Fruit fly (Drosophila melanogaster) whole organism, wandering third instar larva: ENCODE results near the gene Ccdc85.

Experiments
- Abd-B ChIP-seq: fragments of >200 bp; optimal IDR thresholded peaks from 2 replicates; lab custom pipeline; 2017; ENCODE audit warnings: missing biosample characterization, missing genetic modification characterization
- CG32264 ChIP-seq: fragments of 200-800 bp; sonication (Bioruptor generic); optimal IDR thresholded peaks from 2 replicates; lab custom pipeline; 2016; ENCODE audit warnings: missing biosample characterization, missing genetic modification characterization
- CG9705 ChIP-seq: fragments of 200-800 bp; sonication (Bioruptor generic); optimal IDR thresholded peaks from 2 replicates; lab custom pipeline; 2018; ENCODE audit warnings: missing biosample characterization, mild to moderate bottlenecking, missing genetic modification characterization
- CrebA ChIP-seq: fragments of 200-800 bp; sonication (Bioruptor generic); optimal IDR thresholded peaks from 2 replicates; lab custom pipeline; 2016; ENCODE audit warnings: missing biosample characterization, mild to moderate bottlenecking, missing genetic modification characterization, borderline replicate concordance
- Dfd ChIP-seq: fragments of >200 bp; optimal IDR thresholded peaks from 2 replicates; lab custom pipeline; 2017; ENCODE audit warnings: missing biosample characterization, missing genetic modification characterization
- Dif ChIP-seq: fragments of 200-275, 200-300 bp; sonication (Bioruptor generic); optimal IDR thresholded peaks from 2 replicates; lab custom pipeline; 2018; ENCODE audit warnings: missing biosample characterization, missing genetic modification characterization; ENCODE audit not compliant: partially characterized antibody
- GATAd ChIP-seq: sonication (Bioruptor generic); optimal IDR thresholded peaks from 2 replicates; lab custom pipeline; 2016; ENCODE audit warnings: missing biosample characterization, missing genetic modification characterization
- HLH106 ChIP-seq: fragments of 200-800 bp; optimal IDR thresholded peaks from 3 replicates; lab custom pipeline; 2019; ENCODE audit warnings: missing biosample characterization, mild to moderate bottlenecking, missing genetic modification characterization, moderate library complexity
- Hnf4 ChIP-seq: fragments of 200-800 bp; sonication (Bioruptor generic); optimal IDR thresholded peaks from 2 replicates; lab custom pipeline; 2016; ENCODE audit warnings: missing biosample characterization, mild to moderate bottlenecking, missing genetic modification characterization
- Hr78 ChIP-seq: fragments of >200 bp; optimal IDR thresholded peaks from 2 replicates; lab custom pipeline; 2017; ENCODE audit warnings: missing biosample characterization, missing genetic modification characterization
- Hr83 ChIP-seq: fragments of 200-300 bp; sonication (Bioruptor generic); optimal IDR thresholded peaks from 2 replicates; lab custom pipeline; 2016; ENCODE audit warnings: missing biosample characterization, mild to moderate bottlenecking, missing genetic modification characterization, moderate library complexity; ENCODE audit not compliant: poor library complexity, severe bottlenecking
- Jra ChIP-seq: sonication (Bioruptor generic); optimal IDR thresholded peaks from 2 replicates; lab custom pipeline; 2016; ENCODE audit warnings: missing biosample characterization, missing genetic modification characterization
- Mio ChIP-seq: sonication (Bioruptor generic); optimal IDR thresholded peaks from 2 replicates; lab custom pipeline; 2016; ENCODE audit warnings: missing biosample characterization, missing genetic modification characterization
- Myc ChIP-seq: fragments of >200 bp; optimal IDR thresholded peaks from 2 replicates; lab custom pipeline; 2017
- N ChIP-seq: fragments of >200 bp; optimal IDR thresholded peaks from 2 replicates; lab custom pipeline; 2018; ENCODE audit warnings: missing biosample characterization, missing external identifiers, missing genetic modification characterization
- OdsH ChIP-seq: fragments of 200-800 bp; sonication (Bioruptor generic); optimal IDR thresholded peaks from 2 replicates; lab custom pipeline; 2016; ENCODE audit warnings: missing biosample characterization, mild to moderate bottlenecking, missing genetic modification characterization
- Rel ChIP-seq, 2 experiments: fragments of 200-800 bp; sonication (Bioruptor generic) in 1 of 2; optimal IDR thresholded peaks; 2 replicates in 1 of 2; 3 replicates in 1 of 2; lab custom pipeline; 2016 to 2019; ENCODE audit warnings: mild to moderate bottlenecking in 2 of 2, missing biosample characterization in 2 of 2, missing genetic modification characterization in 2 of 2, moderate library complexity in 1 of 2
- Sp1 ChIP-seq: fragments of 200-800 bp; sonication (Bioruptor generic); optimal IDR thresholded peaks from 3 replicates; lab custom pipeline; 2019; ENCODE audit warnings: missing biosample characterization, mild to moderate bottlenecking, missing genetic modification characterization, moderate library complexity
- Vsx2 ChIP-seq: fragments of 200-300, 225-300 bp; sonication (Bioruptor generic); optimal IDR thresholded peaks from 2 replicates; lab custom pipeline; 2018; ENCODE audit warnings: missing biosample characterization, missing genetic modification characterization; ENCODE audit not compliant: partially characterized antibody
- br ChIP-seq: fragments of 200-800 bp; sonication (Bioruptor generic); optimal IDR thresholded peaks from 2 replicates; lab custom pipeline; 2016; ENCODE audit warnings: missing biosample characterization, missing genetic modification characterization
- brk ChIP-seq: fragments of 200-800 bp; sonication (Bioruptor generic); optimal IDR thresholded peaks from 2 replicates; lab custom pipeline; 2016; ENCODE audit warnings: missing biosample characterization, mild to moderate bottlenecking, missing genetic modification characterization
- dl ChIP-seq, 2 experiments: fragments of 175-275, 200-275 bp in 1 of 2; fragments of 200-275 bp in 1 of 2; sonication (Bioruptor generic); optimal IDR thresholded peaks; lab custom pipeline; 2018; ENCODE audit warnings: mild to moderate bottlenecking in 2 of 2, missing biosample characterization in 2 of 2, missing genetic modification characterization in 2 of 2, moderate library complexity in 2 of 2; ENCODE audit not compliant: partially characterized antibody in 2 of 2, insufficient read depth in 1 of 2
- dmrt93B ChIP-seq: fragments of 200-800 bp; sonication (Bioruptor generic); optimal IDR thresholded peaks from 2 replicates; lab custom pipeline; 2018; ENCODE audit warnings: missing biosample characterization, mild to moderate bottlenecking, missing genetic modification characterization
- dsf ChIP-seq: sonication (Bioruptor generic); optimal IDR thresholded peaks from 2 replicates; lab custom pipeline; 2016; ENCODE audit warnings: missing biosample characterization, missing genetic modification characterization, borderline replicate concordance
- ey ChIP-seq: fragments of 200-800 bp; sonication (Bioruptor generic); optimal IDR thresholded peaks from 2 replicates; lab custom pipeline; 2016; ENCODE audit warnings: missing biosample characterization, missing genetic modification characterization
- foxo ChIP-seq, 2 experiments: fragments of 200-800 bp; sonication (Bioruptor generic); optimal IDR thresholded peaks; 2 replicates in 1 of 2; 3 replicates in 1 of 2; lab custom pipeline; 2016 to 2017; ENCODE audit warnings: missing biosample characterization in 2 of 2, missing genetic modification characterization in 2 of 2
- fru ChIP-seq: fragments of 200-800 bp; sonication (Bioruptor generic); optimal IDR thresholded peaks from 3 replicates; lab custom pipeline; 2016; ENCODE audit warnings: missing biosample characterization, mild to moderate bottlenecking, missing genetic modification characterization
- h ChIP-seq: fragments of 200-800 bp; sonication (Bioruptor generic); optimal IDR thresholded peaks from 3 replicates; lab custom pipeline; 2016; ENCODE audit warnings: missing biosample characterization, mild to moderate bottlenecking, missing genetic modification characterization
- jim ChIP-seq: fragments of 175-275, 200-325 bp; sonication (Bioruptor generic); optimal IDR thresholded peaks from 2 replicates; lab custom pipeline; 2016; ENCODE audit warnings: missing biosample characterization, mild to moderate bottlenecking, missing genetic modification characterization
- lola ChIP-seq: fragments of >200 bp; optimal IDR thresholded peaks from 2 replicates; lab custom pipeline; 2017; ENCODE audit warnings: missing biosample characterization, missing genetic modification characterization
- pan ChIP-seq: fragments of >200 bp; optimal IDR thresholded peaks from 2 replicates; lab custom pipeline; 2017
- psq ChIP-seq: fragments of 200-800 bp; sonication (Bioruptor generic); optimal IDR thresholded peaks from 3 replicates; lab custom pipeline; 2017; ENCODE audit warnings: missing biosample characterization, mild to moderate bottlenecking, missing genetic modification characterization, moderate library complexity
- rgr ChIP-seq: fragments of 200-800 bp; sonication (Bioruptor generic); optimal IDR thresholded peaks from 3 replicates; lab custom pipeline; 2016; ENCODE audit warnings: missing biosample characterization, mild to moderate bottlenecking, missing genetic modification characterization
- sage ChIP-seq: fragments of 200-800 bp; sonication (Bioruptor generic); optimal IDR thresholded peaks from 2 replicates; lab custom pipeline; 2016; ENCODE audit warnings: missing biosample characterization, mild to moderate bottlenecking, missing genetic modification characterization
- sv ChIP-seq: fragments of 200-800 bp; sonication (Bioruptor generic); optimal IDR thresholded peaks from 3 replicates; lab custom pipeline; 2016; ENCODE audit warnings: missing biosample characterization, missing genetic modification characterization
- tai ChIP-seq: sonication (Bioruptor generic); optimal IDR thresholded peaks from 2 replicates; lab custom pipeline; 2016; ENCODE audit warnings: missing biosample characterization, missing genetic modification characterization
- usp ChIP-seq: fragments of >200 bp; optimal IDR thresholded peaks from 2 replicates; lab custom pipeline; 2017; ENCODE audit warnings: missing biosample characterization, missing genetic modification characterization
- woc ChIP-seq: sonication (Bioruptor generic); optimal IDR thresholded peaks from 2 replicates; lab custom pipeline; 2016; ENCODE audit warnings: missing biosample characterization, mild to moderate bottlenecking, missing genetic modification characterization

Ccdc85 gene

dm6 chr2L:3039774-3040173, 40.7 kb downstream of the Ccdc85 start, which contains the start of the genes cnir and CG17221:
Gene cnir, minus strand, starts transcription at chr2L:3039812.
Gene CG17221, plus strand, starts transcription at chr2L:3039976.
- TF ChIP-seq woc (peak; percentile 41), OdsH (peak; percentile 69), sv (GFP tag; lab: Kevin White, UChicago) (peak; percentile 45), br (GFP tag; lab: Kevin White, UChicago) (peak; percentile 76), jim (GFP tag; lab: Kevin White, UChicago) (no peak), brk (GFP tag; lab: Kevin White, UChicago) (no peak), Hnf4 (GFP tag; lab: Kevin White, UChicago) (peak; percentile 91), HLH106 (tag; lab: Kevin White, UChicago) (peak; percentile 69), rgr (GFP tag; lab: Kevin White, UChicago) (peak; percentile 80), Abd-B (GFP tag; lab: Kevin White, UChicago) (no peak), GATAd (peak; percentile 52), Myc (lab: Kevin White, UChicago) (peak; percentile 31), Jra (GFP tag; lab: Kevin White, UChicago) (peak; percentile 86), Dif (no peak), CG32264 (GFP tag; lab: Kevin White, UChicago) (peak; percentile 60), Mio (GFP tag; lab: Kevin White, UChicago) (no peak), dsf (GFP tag; lab: Kevin White, UChicago) (peak; percentile 87), Hr83 (GFP tag; lab: Kevin White, UChicago) (peak; percentile 84), CG9705 (GFP tag; lab: Kevin White, UChicago) (peak; percentile 66), Hr78 (no peak), Rel (GFP tag; optimal IDR thresholded peaks at IDR 0.05; lab: Kevin White, UChicago) (no peak), Rel (tag; optimal IDR thresholded peaks at IDR 0.05; lab: Kevin White, UChicago) (peak; percentile 39), dl (GFP tag; optimal IDR thresholded peaks at IDR 0.05; lab: Kevin White, UChicago; ENCODE audit: insufficient read depth in 1 of 2, partially characterized antibody in 2 of 2) (no peak), usp (GFP tag; lab: Kevin White, UChicago) (no peak), psq (GFP tag; lab: Kevin White, UChicago) (peak; percentile 64), CrebA (GFP tag; lab: Kevin White, UChicago) (no peak), sage (GFP tag; lab: Kevin White, UChicago) (peak; percentile 59), tai (GFP tag; lab: Kevin White, UChicago) (no peak), lola (GFP tag; lab: Kevin White, UChicago) (no peak), pan (lab: Kevin White, UChicago) (no peak), Sp1 (GFP tag; lab: Kevin White, UChicago) (peak; percentile 66), foxo (GFP tag; optimal IDR thresholded peaks at IDR 0.05; lab: Kevin White, UChicago) (peak in 1 of 2 experiments; percentile 82), N (GFP tag; lab: Kevin White, UChicago) (no peak), fru (peak; percentile 70), Vsx2 (GFP tag; lab: Kevin White, UChicago) (no peak), dmrt93B (GFP tag; lab: Kevin White, UChicago) (no peak), Dfd (GFP tag; lab: Kevin White, UChicago) (no peak), h (GFP tag; lab: Kevin White, UChicago) (peak; percentile 85), ey (GFP tag; lab: Kevin White, UChicago) (peak; percentile 73)

DNA sequence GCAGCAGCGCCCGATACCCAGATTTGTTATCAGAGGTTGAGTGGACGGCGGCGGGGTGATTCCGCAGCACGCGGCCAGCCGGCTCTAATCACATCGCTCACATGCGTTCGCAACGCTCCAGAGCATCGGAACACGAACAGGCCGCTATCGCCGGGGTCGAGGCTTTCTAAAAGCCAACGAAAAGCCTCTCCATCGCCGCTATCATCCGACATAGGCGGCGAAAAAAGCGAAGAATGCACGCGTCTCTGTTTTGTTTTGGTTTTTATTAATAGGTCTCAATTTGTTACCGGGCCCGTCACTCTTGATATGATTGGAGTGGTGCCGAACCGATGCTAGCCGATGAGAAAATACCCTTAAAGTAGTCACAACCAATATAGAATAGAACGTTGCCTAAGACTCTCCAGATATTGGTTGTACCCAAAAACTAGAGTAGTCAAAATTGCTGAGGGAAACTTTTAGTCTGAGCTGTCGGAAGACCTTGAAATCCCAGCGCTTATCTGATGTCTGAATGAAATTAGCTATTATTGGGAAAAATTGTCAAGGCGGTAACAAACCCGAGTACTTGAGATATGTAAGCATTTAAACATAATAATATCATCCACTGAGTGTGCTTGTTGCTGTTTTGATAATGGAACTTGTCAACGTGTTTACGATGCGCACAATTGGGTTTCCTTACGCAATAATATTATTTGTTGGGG, 43.0 kb downstream of the Ccdc85 start, which contains the start of gene CG17261:
CG17261 (plus strand) TSS at position 634 of the 698 bp plus-strand sequence.
- TF ChIP-seq foxo (GFP tag; optimal IDR thresholded peaks at IDR 0.05; lab: Kevin White, UChicago) (peak in 1 of 2 experiments; percentile 73), Hnf4 (GFP tag; lab: Kevin White, UChicago) (no peak), tai (GFP tag; lab: Kevin White, UChicago) (no peak), CG32264 (GFP tag; lab: Kevin White, UChicago) (no peak), OdsH (peak; percentile 43), rgr (GFP tag; lab: Kevin White, UChicago) (peak; percentile 24), psq (GFP tag; lab: Kevin White, UChicago) (peak; percentile 20), fru (peak; percentile 49), Dfd (GFP tag; lab: Kevin White, UChicago) (no peak), h (GFP tag; lab: Kevin White, UChicago) (peak; percentile 81), br (GFP tag; lab: Kevin White, UChicago) (peak; percentile 51), Rel (GFP tag; optimal IDR thresholded peaks at IDR 0.05; lab: Kevin White, UChicago) (no peak), Rel (tag; optimal IDR thresholded peaks at IDR 0.05; lab: Kevin White, UChicago) (peak; percentile 73), GATAd (no peak)
